Fruit fly (Drosophila melanogaster): ENCODE measurements around the gene FucT6.
A peak's percentile ranks its signal among the peaks of the same experiment; 100 is the strongest.

Gene FucT6

dm6 chrX:11685918-11686640 is 23.7 kb downstream of the FucT6 start (continued):
- no peak for TF ChIP-seq CG6175 (GFP tag; IDR thresholded peaks at IDR 0.05)
- no peak for TF ChIP-seq Myb (GFP tag; optimal IDR thresholded peaks at IDR 0.05)
- TF ChIP-seq Chrac-16 (GFP tag; optimal IDR thresholded peaks at IDR 0.05) = no peak
- peak; percentile 52 for TF ChIP-seq CG3163 (GFP tag; optimal IDR thresholded peaks at IDR 0.05)
- no peak for TF ChIP-seq CG1024 (GFP tag; IDR thresholded peaks at IDR 0.05)
- TF ChIP-seq CG6854 (GFP tag; optimal IDR thresholded peaks at IDR 0.05) = peak; percentile 74
- peak; percentile 29 for TF ChIP-seq run (tag; optimal IDR thresholded peaks at IDR 0.05)
- peak; percentile 46; the same call in 1 of the 3 replicates for TF ChIP-seq zen2 (GFP tag; IDR thresholded peaks at IDR 0.05; ENCODE audit: partially characterized antibody)
- no peak for TF ChIP-seq B-H1 (GFP tag; IDR thresholded peaks at IDR 0.05)
- TF ChIP-seq CG15696 (tag; optimal IDR thresholded peaks at IDR 0.05) = no peak
- no peak for TF ChIP-seq CG12155 (GFP tag; optimal IDR thresholded peaks at IDR 0.05)
- TF ChIP-seq phol (tag; optimal IDR thresholded peaks at IDR 0.05) = no peak
- no peak for TF ChIP-seq vnd (GFP tag; IDR thresholded peaks at IDR 0.05; ENCODE audit: partially characterized antibody)
- no peak for TF ChIP-seq CG9932 (GFP tag; IDR thresholded peaks at IDR 0.05)
- TF ChIP-seq sima (GFP tag; optimal IDR thresholded peaks at IDR 0.05) = no peak
- no peak for TF ChIP-seq hb (GFP tag; IDR thresholded peaks at IDR 0.05; ENCODE audit: partially characterized antibody)
- no peak for TF ChIP-seq Dad (GFP tag; optimal IDR thresholded peaks at IDR 0.05)
- TF ChIP-seq Hand (GFP tag; optimal IDR thresholded peaks at IDR 0.05) = peak; percentile 53
- TF ChIP-seq jing (GFP tag; optimal IDR thresholded peaks at IDR 0.05) = no peak
- no peak for TF ChIP-seq CG9797 (GFP tag; optimal IDR thresholded peaks at IDR 0.05)
- TF ChIP-seq cwo (GFP tag; optimal IDR thresholded peaks at IDR 0.05) = peak; percentile 48
- TF ChIP-seq CG15269 (tag; optimal IDR thresholded peaks at IDR 0.05) = peak; percentile 55
- TF ChIP-seq mld (GFP tag; IDR thresholded peaks at IDR 0.05; ENCODE audit: partially characterized antibody) = no peak
- TF ChIP-seq CG16815 (GFP tag; optimal IDR thresholded peaks at IDR 0.05) = no peak
- no peak for TF ChIP-seq p53 (GFP tag; optimal IDR thresholded peaks at IDR 0.05)
- TF ChIP-seq trh (GFP tag; optimal IDR thresholded peaks at IDR 0.05) = no peak
- TF ChIP-seq D19B (GFP tag; optimal IDR thresholded peaks at IDR 0.05) = no peak
- TF ChIP-seq Camta (GFP tag; optimal IDR thresholded peaks at IDR 0.05) = peak; percentile 9
- TF ChIP-seq h (optimal IDR thresholded peaks at IDR 0.05) = no peak
- no peak for TF ChIP-seq CG13123 (GFP tag; optimal IDR thresholded peaks at IDR 0.05)
- TF ChIP-seq Fer3 (tag; optimal IDR thresholded peaks at IDR 0.05) = peak; percentile 17
- TF ChIP-seq Hr78 (GFP tag; optimal IDR thresholded peaks at IDR 0.05) = peak in 1 of 2 experiments; percentile 86
- no peak for TF ChIP-seq CG4617 (GFP tag; optimal IDR thresholded peaks at IDR 0.05; ENCODE audit: borderline replicate concordance)
- no peak for TF ChIP-seq bowl (GFP tag; IDR thresholded peaks at IDR 0.05)
- TF ChIP-seq CG7928 (GFP tag; optimal IDR thresholded peaks at IDR 0.05) = no peak
- TF ChIP-seq CG2875 (GFP tag; optimal IDR thresholded peaks at IDR 0.05) = peak; percentile 15
- no peak for TF ChIP-seq CG9817 (tag; optimal IDR thresholded peaks at IDR 0.05)
- no peak for TF ChIP-seq Antp (GFP tag; optimal IDR thresholded peaks at IDR 0.05)
- TF ChIP-seq CG30431 (GFP tag; optimal IDR thresholded peaks at IDR 0.05) = no peak
- TF ChIP-seq CG12299 (tag; optimal IDR thresholded peaks at IDR 0.05) = peak; percentile 46
- peak; percentile 24 for TF ChIP-seq PHDP (tag; optimal IDR thresholded peaks at IDR 0.05)
- TF ChIP-seq B-H2 (GFP tag; optimal IDR thresholded peaks at IDR 0.05) = peak; percentile 50
- TF ChIP-seq gt (GFP tag; IDR thresholded peaks at IDR 0.05) = no peak
- no peak for TF ChIP-seq Oli (tag; optimal IDR thresholded peaks at IDR 0.05)
- peak; percentile 70 for TF ChIP-seq odd (GFP tag; optimal IDR thresholded peaks at IDR 0.05)
- peak; percentile 75 for TF ChIP-seq sug (tag; optimal IDR thresholded peaks at IDR 0.05)
- no peak for TF ChIP-seq emc (GFP tag; optimal IDR thresholded peaks at IDR 0.05)
- peak; percentile 69 for TF ChIP-seq CG6813 (GFP tag; optimal IDR thresholded peaks at IDR 0.05)
- TF ChIP-seq lola (GFP tag; optimal IDR thresholded peaks at IDR 0.05) = no peak

Data from whole organism, embryonic.